Fruit fly (Drosophila melanogaster) whole organism, embryonic: ENCODE measurements around the gene CG32706.
A peak's percentile ranks its signal among the peaks of the same experiment; 100 is the strongest.

ENCODE experiments used
- Atf6 ChIP-seq: fragments of 200-800 bp; sonication (Bioruptor generic); IDR thresholded peaks from 2 replicates; pipeline ENCODE4 v1.3.6; 2022; ENCODE audit warnings: missing biosample characterization, missing genetic modification characterization
- Blimp-1 ChIP-seq: fragments of 200-800 bp; sonication (Bioruptor generic); optimal IDR thresholded peaks from 3 replicates; lab custom pipeline; 2018; ENCODE audit warnings: missing biosample characterization, missing genetic modification characterization, mild to moderate bottlenecking, moderate library complexity, missing genetic modification reagents
- CG10543 ChIP-seq: fragments of 200-800 bp; sonication (Bioruptor generic); optimal IDR thresholded peaks from 3 replicates; lab custom pipeline; 2017; ENCODE audit warnings: missing biosample characterization, mild to moderate bottlenecking, missing genetic modification characterization, moderate library complexity
- CG10565 ChIP-seq: fragments of 200-800 bp; sonication (Bioruptor generic); optimal IDR thresholded peaks from 3 replicates; lab custom pipeline; 2016; ENCODE audit warnings: missing biosample characterization, mild to moderate bottlenecking, missing genetic modification characterization
- CG10654 ChIP-seq: fragments of 200-800 bp; sonication (Bioruptor generic); optimal IDR thresholded peaks from 2 replicates; lab custom pipeline; 2016; ENCODE audit warnings: missing biosample characterization, missing genetic modification characterization
- CG10979 ChIP-seq: fragments of 200-800 bp; sonication (Bioruptor generic); optimal IDR thresholded peaks from 2 replicates; lab custom pipeline; 2018; ENCODE audit warnings: missing biosample characterization, mild to moderate bottlenecking, missing genetic modification characterization, moderate library complexity
- CG11504 ChIP-seq: fragments of 200-800 bp; sonication (Bioruptor generic); optimal IDR thresholded peaks from 3 replicates; lab custom pipeline; 2019; ENCODE audit warnings: missing biosample characterization, mild to moderate bottlenecking, missing genetic modification characterization, moderate library complexity
- CG13287 ChIP-seq: fragments of 200-800 bp; sonication (Bioruptor generic); IDR thresholded peaks from 2 replicates; pipeline ENCODE4 v1.3.6; 2022; ENCODE audit warnings: missing biosample characterization, missing genetic modification characterization; ENCODE audit not compliant: partially characterized antibody
- CG16813 ChIP-seq: fragments of 200-800 bp; sonication (Bioruptor generic); IDR thresholded peaks from 3 replicates; pipeline ENCODE4 v1.3.6; 2022; ENCODE audit warnings: missing biosample characterization, missing genetic modification characterization; ENCODE audit not compliant: partially characterized antibody
- CG16863 ChIP-seq: fragments of 200-800 bp; sonication (Bioruptor generic); optimal IDR thresholded peaks from 3 replicates; lab custom pipeline; 2016; ENCODE audit warnings: missing biosample characterization, missing genetic modification characterization
- CG2678 ChIP-seq: fragments of 200-800 bp; sonication (Bioruptor generic); optimal IDR thresholded peaks from 3 replicates; lab custom pipeline; 2019; ENCODE audit warnings: missing biosample characterization, mild to moderate bottlenecking, missing genetic modification characterization, moderate library complexity
- CG2889 ChIP-seq: fragments of 200-800 bp; sonication (Bioruptor generic); IDR thresholded peaks from 3 replicates; pipeline ENCODE4 v1.3.6; 2022; ENCODE audit warnings: missing biosample characterization, missing genetic modification characterization
- CG42726 ChIP-seq: fragments of 200-800 bp; sonication (Bioruptor generic); IDR thresholded peaks from 2 replicates; pipeline ENCODE4 v1.3.6; 2022; ENCODE audit warnings: missing biosample characterization, missing genetic modification characterization; ENCODE audit not compliant: partially characterized antibody
- CG8290 ChIP-seq, 3 experiments: fragments of 200-800 bp; sonication (Bioruptor generic); optimal IDR thresholded peaks; 2 replicates each; lab custom pipeline; 2016 to 2019; ENCODE audit warnings: missing biosample characterization in 3 of 3, missing genetic modification characterization in 3 of 3, mild to moderate bottlenecking in 2 of 3, moderate library complexity in 1 of 3
- CG9215 ChIP-seq: fragments of 200-800 bp; sonication (Bioruptor generic); IDR thresholded peaks from 2 replicates; pipeline ENCODE4 v1.3.6; 2022; ENCODE audit warnings: missing biosample characterization, missing genetic modification characterization
- CG9727 ChIP-seq: fragments of 200-800 bp; sonication (Bioruptor generic); optimal IDR thresholded peaks from 3 replicates; lab custom pipeline; 2017; ENCODE audit warnings: missing biosample characterization, mild to moderate bottlenecking, missing genetic modification characterization
- CoRest ChIP-seq: fragments of 200-800 bp; sonication (Bioruptor generic); optimal IDR thresholded peaks from 3 replicates; lab custom pipeline; 2018; ENCODE audit warnings: missing biosample characterization, mild to moderate bottlenecking, missing genetic modification characterization, moderate library complexity
- GATAe ChIP-seq: fragments of 200-800 bp; sonication (Bioruptor generic); conservative IDR thresholded peaks from 2 replicates; pipeline ENCODE4 v1.3.6; 2022; ENCODE audit warnings: missing biosample characterization, missing genetic modification characterization
- HHEX ChIP-seq: fragments of 200-800 bp; sonication (Bioruptor generic); optimal IDR thresholded peaks from 3 replicates; lab custom pipeline; 2017; ENCODE audit warnings: missing biosample characterization, mild to moderate bottlenecking, missing genetic modification characterization, missing genetic modification reagents
- HLH3B ChIP-seq: fragments of 200-800 bp; sonication (Bioruptor generic); IDR thresholded peaks from 2 replicates; pipeline ENCODE4 v1.3.6; 2022; ENCODE audit warnings: missing biosample characterization, missing genetic modification characterization
- HmgZ ChIP-seq: fragments of 200-800 bp; sonication (Bioruptor generic); optimal IDR thresholded peaks from 2 replicates; lab custom pipeline; 2018; ENCODE audit warnings: missing biosample characterization, mild to moderate bottlenecking, missing genetic modification characterization
- Hr39 ChIP-seq: fragments of >200 bp; optimal IDR thresholded peaks from 2 replicates; lab custom pipeline; 2017
- Meics ChIP-seq: fragments of 200-800 bp; sonication (Bioruptor generic); optimal IDR thresholded peaks from 2 replicates; lab custom pipeline; 2017; ENCODE audit warnings: missing biosample characterization, mild to moderate bottlenecking, missing genetic modification characterization
- NFAT ChIP-seq: fragments of 200-800 bp; sonication (Bioruptor generic); IDR thresholded peaks from 2 replicates; pipeline ENCODE4 v1.3.6; 2022; ENCODE audit warnings: missing biosample characterization, missing genetic modification characterization
- Oli ChIP-seq: fragments of 200-800 bp; sonication (Bioruptor generic); optimal IDR thresholded peaks from 2 replicates; lab custom pipeline; 2018; ENCODE audit warnings: missing biosample characterization, mild to moderate bottlenecking, missing genetic modification characterization, moderate library complexity
- PHDP ChIP-seq: fragments of 200-800 bp; sonication (Bioruptor generic); optimal IDR thresholded peaks from 3 replicates; lab custom pipeline; 2018; ENCODE audit warnings: missing biosample characterization, mild to moderate bottlenecking, missing genetic modification characterization, moderate library complexity
- Sin3A ChIP-seq: fragments of >200 bp; optimal IDR thresholded peaks from 2 replicates; lab custom pipeline; 2018
- Sox102F ChIP-seq: fragments of 200-800 bp; sonication (Bioruptor generic); optimal IDR thresholded peaks from 2 replicates; lab custom pipeline; 2018; ENCODE audit warnings: missing biosample characterization, mild to moderate bottlenecking, missing genetic modification characterization, moderate library complexity
- Sry-β ChIP-seq: fragments of 200-800 bp; sonication (Bioruptor generic); optimal IDR thresholded peaks from 2 replicates; lab custom pipeline; 2018; ENCODE audit warnings: missing biosample characterization, mild to moderate bottlenecking, missing genetic modification characterization, moderate library complexity
- Xrp1 ChIP-seq: fragments of 200-800 bp; sonication (Bioruptor generic); IDR thresholded peaks from 2 replicates; pipeline ENCODE4 v1.3.6; 2022; ENCODE audit warnings: missing biosample characterization, missing genetic modification characterization
- al ChIP-seq: fragments of 200-800 bp; sonication (Bioruptor generic); IDR thresholded peaks from 2 replicates; pipeline ENCODE4 v1.3.6; 2022; ENCODE audit warnings: missing biosample characterization, missing genetic modification characterization
- aop ChIP-seq: fragments of 200-800 bp; sonication (Bioruptor generic); IDR thresholded peaks from 2 replicates; pipeline ENCODE4 v1.3.6; 2022; ENCODE audit warnings: missing biosample characterization, missing genetic modification characterization
- bcd ChIP-seq: fragments of 200-800 bp; sonication (Bioruptor generic); optimal IDR thresholded peaks from 2 replicates; lab custom pipeline; 2017; ENCODE audit warnings: missing biosample characterization, mild to moderate bottlenecking, missing genetic modification characterization
- cas ChIP-seq: fragments of 200-800 bp; sonication (Bioruptor generic); IDR thresholded peaks from 2 replicates; pipeline ENCODE4 v1.3.6; 2022; ENCODE audit warnings: missing biosample characterization, missing genetic modification characterization
- chinmo ChIP-seq: fragments of 200-800 bp; sonication (Bioruptor generic); IDR thresholded peaks from 4 replicates; pipeline ENCODE4 v1.3.6; 2022; ENCODE audit warnings: missing biosample characterization, missing genetic modification characterization; ENCODE audit not compliant: partially characterized antibody
- croc ChIP-seq: fragments of 200-800 bp; sonication (Bioruptor generic); conservative IDR thresholded peaks from 3 replicates; pipeline ENCODE4 v1.3.6; 2022; ENCODE audit warnings: missing biosample characterization, missing genetic modification characterization
- en ChIP-seq: fragments of 200-800 bp; sonication (Bioruptor generic); optimal IDR thresholded peaks from 2 replicates; lab custom pipeline; 2016; ENCODE audit warnings: missing biosample characterization, missing genetic modification characterization
- fd96Cb ChIP-seq: fragments of 200-800 bp; sonication (Bioruptor generic); optimal IDR thresholded peaks from 2 replicates; lab custom pipeline; 2018; ENCODE audit warnings: missing biosample characterization, mild to moderate bottlenecking, missing genetic modification characterization, moderate library complexity
- grau ChIP-seq: fragments of 200-800 bp; optimal IDR thresholded peaks from 3 replicates; lab custom pipeline; 2019; ENCODE audit warnings: missing biosample characterization, mild to moderate bottlenecking, missing genetic modification characterization, moderate library complexity
- inv ChIP-seq: fragments of 200-800 bp; sonication (Bioruptor generic); IDR thresholded peaks from 2 replicates; pipeline ENCODE4 v1.3.6; 2022; ENCODE audit warnings: missing biosample characterization, missing genetic modification characterization; ENCODE audit not compliant: partially characterized antibody
- luna ChIP-seq: fragments of 200-800 bp; sonication (Bioruptor generic); optimal IDR thresholded peaks from 2 replicates; lab custom pipeline; 2016; ENCODE audit warnings: missing biosample characterization, missing genetic modification characterization
- nerfin-2 ChIP-seq: fragments of 200-800 bp; sonication (Bioruptor generic); IDR thresholded peaks from 2 replicates; pipeline ENCODE4 v1.3.6; 2022; ENCODE audit warnings: missing biosample characterization, missing genetic modification characterization; ENCODE audit not compliant: partially characterized antibody
- nom ChIP-seq: fragments of 200-800 bp; sonication (Bioruptor generic); optimal IDR thresholded peaks from 2 replicates; lab custom pipeline; 2017; ENCODE audit warnings: missing biosample characterization, missing genetic modification characterization, mild to moderate bottlenecking, moderate library complexity, missing genetic modification reagents
- pan ChIP-seq, 4 experiments: fragments of >200 bp in 3 of 4; fragments of 200-800 bp in 1 of 4; sonication (Bioruptor generic) in 1 of 4; optimal IDR thresholded peaks in 3 of 4; IDR thresholded peaks in 1 of 4; 2 replicates each; pipeline versions ENCODE4 v1.3.6 to Lab custom; 2017 to 2022; ENCODE audit warnings: missing biosample characterization in 2 of 4, missing genetic modification characterization in 2 of 4, mixed read lengths in 1 of 4
- repo ChIP-seq: fragments of 200-800 bp; sonication (Bioruptor generic); optimal IDR thresholded peaks from 2 replicates; lab custom pipeline; 2016; ENCODE audit warnings: missing biosample characterization, missing genetic modification characterization
- slbo ChIP-seq: fragments of 200-800 bp; sonication (Bioruptor generic); IDR thresholded peaks from 2 replicates; pipeline ENCODE4 v1.3.6; 2022; ENCODE audit warnings: missing biosample characterization, missing genetic modification characterization

CG32706 gene

dm6 chrX:9066802-9067489, 20.0 kb upstream of the CG32706 start (continued):
- peak; percentile 32 for TF ChIP-seq Blimp-1 (GFP tag; lab: Kevin White, UChicago)
- TF ChIP-seq nerfin-2 (GFP tag; lab: Robert Waterston, UW): no peak
- peak; percentile 57 for TF ChIP-seq CG2678
- peak; percentile 26 for TF ChIP-seq fd96Cb
- 0 out of 3 replicates have a peak, but pooled peaks have one; percentile 46 for TF ChIP-seq CG2889 (GFP tag; lab: Robert Waterston, UW)
- peak; percentile 26; the same call in 1 of the 2 replicates for TF ChIP-seq CG9215 (GFP tag; lab: Robert Waterston, UW)
- TF ChIP-seq slbo (GFP tag; lab: Robert Waterston, UW): peak; percentile 56
- TF ChIP-seq CG11504 (tag; lab: Kevin White, UChicago): peak; percentile 38
- peak; percentile 31; the same call in 1 of the 2 replicates for TF ChIP-seq Atf6 (GFP tag; lab: Robert Waterston, UW)
- TF ChIP-seq repo (GFP tag; lab: Kevin White, UChicago): no peak
- TF ChIP-seq Meics (GFP tag; lab: Kevin White, UChicago): peak; percentile 10
- TF ChIP-seq CG8290 (GFP tag; optimal IDR thresholded peaks at IDR 0.05; lab: Kevin White, UChicago): no peak
- TF ChIP-seq CG8290 (tag; optimal IDR thresholded peaks at IDR 0.05; lab: Kevin White, UChicago): peak in 1 of 2 experiments; percentile 3
- TF ChIP-seq Xrp1: peak; percentile 46; the same call in 1 of the 2 replicates
- 0 out of 3 replicates have a peak, but pooled peaks have one; percentile 18 for TF ChIP-seq croc (GFP tag; lab: Robert Waterston, UW)
- TF ChIP-seq CG16813 (GFP tag; lab: Robert Waterston, UW): no peak
- peak; percentile 3 for TF ChIP-seq bcd (GFP tag; lab: Kevin White, UChicago)
- no peak for TF ChIP-seq CG10565 (GFP tag; lab: Kevin White, UChicago)
- no peak for TF ChIP-seq CG10654 (GFP tag; lab: Kevin White, UChicago)
- TF ChIP-seq al: peak; percentile 28; the same call in 1 of the 2 replicates
- TF ChIP-seq CG10979 (tag; lab: Kevin White, UChicago): peak; percentile 34
- TF ChIP-seq CG9727 (GFP tag; lab: Kevin White, UChicago): peak; percentile 10
- no peak for TF ChIP-seq HmgZ (tag; lab: Kevin White, UChicago)
- peak; percentile 3 for TF ChIP-seq CoRest (tag; lab: Kevin White, UChicago)
- peak; percentile 45; the same call in 1 of the 2 replicates for TF ChIP-seq HLH3B (GFP tag; lab: Robert Waterston, UW)
- peak; percentile 11 for TF ChIP-seq PHDP (tag; lab: Kevin White, UChicago)
- TF ChIP-seq HHEX (GFP tag; lab: Kevin White, UChicago): peak; percentile 18
- peak; percentile 35 for TF ChIP-seq Oli
- peak; percentile 52 for TF ChIP-seq Sox102F (GFP tag; lab: Kevin White, UChicago)
- peak; percentile 29 for TF ChIP-seq grau (tag; lab: Kevin White, UChicago)

- no peak for TF ChIP-seq cas (GFP tag; lab: Robert Waterston, UW)
- TF ChIP-seq CG10543 (GFP tag; lab: Kevin White, UChicago): no peak
- TF ChIP-seq inv (GFP tag; lab: Robert Waterston, UW): no peak
- no peak for TF ChIP-seq Sin3A (lab: Kevin White, UChicago)
- TF ChIP-seq CG42726 (GFP tag; lab: Robert Waterston, UW): 0 out of 2 replicates have a peak, but pooled peaks have one; percentile 17
- TF ChIP-seq Sry-β (GFP tag; lab: Kevin White, UChicago): peak; percentile 78
- TF ChIP-seq nom (GFP tag; lab: Kevin White, UChicago): peak; percentile 15
- TF ChIP-seq CG16863 (GFP tag; lab: Kevin White, UChicago): no peak
- no peak for TF ChIP-seq GATAe (GFP tag; lab: Robert Waterston, UW)
- TF ChIP-seq CG13287 (GFP tag; lab: Robert Waterston, UW): peak; percentile 11; the same call in 1 of the 2 replicates
- no peak for TF ChIP-seq Hr39 (lab: Kevin White, UChicago)
- peak; percentile 39 for TF ChIP-seq NFAT
- TF ChIP-seq luna (GFP tag; lab: Kevin White, UChicago): no peak
- TF ChIP-seq pan (optimal IDR thresholded peaks at IDR 0.05; lab: Kevin White, UChicago): no peak
- peak in 1 of 2 experiments; percentile 32 for TF ChIP-seq pan (GFP tag; optimal IDR thresholded peaks at IDR 0.05 in 1 of 2, IDR thresholded peaks at IDR 0.05 in 1 of 2)
- TF ChIP-seq en: no peak
- no peak for TF ChIP-seq aop (GFP tag; lab: Robert Waterston, UW)
- TF ChIP-seq chinmo (GFP tag; lab: Robert Waterston, UW): peak; percentile 76; the same call in 3 of the 4 replicates
Observed at dm6 chrX:9067754-9068477, 19.0 kb upstream of the CG32706 start, which contains the start of gene CG15365. TSS of gene CG15365 (minus strand) at chrX:9067983.
